Worm (Caenorhabditis elegans) whole organism, midembryonic: ENCODE results near the gene F32D8.2.
A peak's percentile ranks its signal among the peaks of the same experiment; 100 is the strongest.

ENCODE experiments used
- T22C8.4 ChIP-seq: fragments of 200-800 bp; sonication (Bioruptor generic); IDR thresholded peaks from 2 replicates; pipeline ENCODE4 v1.3.6; 2022; ENCODE audit warnings: missing genetic modification characterization, missing compliant biosample characterization
- cog-1 ChIP-seq: sonication (generic microtip); optimal IDR thresholded peaks from 2 replicates; lab custom pipeline; 2016; ENCODE audit warnings: missing genetic modification characterization, missing compliant biosample characterization
- flt-1 ChIP-seq: fragments of 200-800 bp; sonication (Bioruptor generic); IDR thresholded peaks from 2 replicates; pipeline ENCODE4 v1.3.6; 2022; ENCODE audit warnings: missing genetic modification characterization, missing compliant biosample characterization
- klf-2 ChIP-seq: fragments of 200-800 bp; sonication (Bioruptor generic); conservative IDR thresholded peaks from 2 replicates; pipeline ENCODE4 v1.3.6; 2022; ENCODE audit warnings: missing genetic modification reagents, missing genetic modification characterization, missing compliant biosample characterization
- med-1 ChIP-seq: sonication (generic microtip); optimal IDR thresholded peaks from 2 replicates; lab custom pipeline; 2017; ENCODE audit warnings: missing genetic modification characterization, mild to moderate bottlenecking, missing compliant biosample characterization, antibody characterized with exemption, missing genetic modification reagents; ENCODE audit not compliant: insufficient read depth
- ref-1 ChIP-seq: fragments of 200-800 bp; sonication (Bioruptor generic); conservative IDR thresholded peaks from 2 replicates; pipeline ENCODE4 v1.3.6; 2022; ENCODE audit warnings: missing genetic modification reagents, missing genetic modification characterization, missing compliant biosample characterization
- tab-1 ChIP-seq: fragments of 200-800 bp; sonication (Bioruptor generic); IDR thresholded peaks from 2 replicates; pipeline ENCODE4 v1.3.6; 2022; ENCODE audit warnings: missing genetic modification characterization, missing compliant biosample characterization
- ztf-23 ChIP-seq: fragments of 200-800 bp; sonication (Bioruptor generic); IDR thresholded peaks from 2 replicates; pipeline ENCODE4 v1.3.6; 2022; ENCODE audit warnings: missing genetic modification reagents, missing genetic modification characterization, missing compliant biosample characterization
- ztf-29 ChIP-seq: fragments of 200-800 bp; sonication (Bioruptor generic); IDR thresholded peaks from 2 replicates; pipeline ENCODE4 v1.3.6; 2022; ENCODE audit warnings: missing genetic modification reagents, missing genetic modification characterization, missing compliant biosample characterization

The F32D8.2 gene

ce11 chrV:10883478-10883877, at the start of gene F32D8.2:
F32D8.2 (plus strand) TSS chrV:10883778.
- TF ChIP-seq tab-1 (GFP tag; lab: Robert Waterston, UW) (no peak), ztf-29 (GFP tag; lab: Robert Waterston, UW) (no peak)

ce11 chrV:10834682-10835219, 48.8 kb upstream of the F32D8.2 start:
- TF ChIP-seq med-1 (no peak), klf-2 (GFP tag; lab: Robert Waterston, UW) (no peak), ref-1 (GFP tag; lab: Robert Waterston, UW) (no peak), T22C8.4 (GFP tag; lab: Robert Waterston, UW) (no peak), ztf-23 (no peak), tab-1 (GFP tag; lab: Robert Waterston, UW) (no peak), flt-1 (GFP tag; lab: Robert Waterston, UW) (no peak), ztf-29 (GFP tag; lab: Robert Waterston, UW) (no peak), cog-1 (tag; lab: Kevin White, UChicago) (no peak)

ce11 chrV:10838204-10838603, 45.4 kb upstream of the F32D8.2 start:
- TF ChIP-seq klf-2 (GFP tag; lab: Robert Waterston, UW), result no peak
- no peak for TF ChIP-seq flt-1 (GFP tag; lab: Robert Waterston, UW)
- TF ChIP-seq T22C8.4 (GFP tag; lab: Robert Waterston, UW), result no peak
- no peak for TF ChIP-seq med-1
- no peak for TF ChIP-seq ref-1 (GFP tag; lab: Robert Waterston, UW)
- TF ChIP-seq ztf-29 (GFP tag; lab: Robert Waterston, UW), result no peak
- TF ChIP-seq ztf-23, result no peak
- no peak for TF ChIP-seq cog-1 (tag; lab: Kevin White, UChicago)
- no peak for TF ChIP-seq tab-1 (GFP tag; lab: Robert Waterston, UW)

- TF ChIP-seq ref-1 (GFP tag; lab: Robert Waterston, UW), result no peak
- TF ChIP-seq klf-2 (GFP tag; lab: Robert Waterston, UW), result no peak
- TF ChIP-seq cog-1 (tag; lab: Kevin White, UChicago), result no peak
- no peak for TF ChIP-seq tab-1 (GFP tag; lab: Robert Waterston, UW)
- no peak for TF ChIP-seq med-1
- no peak for TF ChIP-seq flt-1 (GFP tag; lab: Robert Waterston, UW)
- no peak for TF ChIP-seq T22C8.4 (GFP tag; lab: Robert Waterston, UW)
- no peak for TF ChIP-seq ztf-23
- no peak for TF ChIP-seq ztf-29 (GFP tag; lab: Robert Waterston, UW)
Measured at ce11 chrV:10839398-10839797, 44.2 kb upstream of the F32D8.2 start.

ce11 chrV:10846893-10847292, 36.7 kb upstream of the F32D8.2 start, which contains the start of gene C29A12.6:
C29A12.6 (plus strand) TSS chrV:10847193.
- TF ChIP-seq med-1, result no peak
- TF ChIP-seq ztf-29 (GFP tag; lab: Robert Waterston, UW), result no peak
- no peak for TF ChIP-seq cog-1 (tag; lab: Kevin White, UChicago)
- no peak for TF ChIP-seq ref-1 (GFP tag; lab: Robert Waterston, UW)
- TF ChIP-seq T22C8.4 (GFP tag; lab: Robert Waterston, UW), result no peak
- no peak for TF ChIP-seq ztf-23
- no peak for TF ChIP-seq klf-2 (GFP tag; lab: Robert Waterston, UW)
- TF ChIP-seq tab-1 (GFP tag; lab: Robert Waterston, UW), result no peak

- no peak for TF ChIP-seq tab-1 (GFP tag; lab: Robert Waterston, UW)
- no peak for TF ChIP-seq ref-1 (GFP tag; lab: Robert Waterston, UW)
- TF ChIP-seq med-1, result no peak
- no peak for TF ChIP-seq ztf-23
- TF ChIP-seq flt-1 (GFP tag; lab: Robert Waterston, UW), result no peak
- no peak for TF ChIP-seq cog-1 (tag; lab: Kevin White, UChicago)
- TF ChIP-seq klf-2 (GFP tag; lab: Robert Waterston, UW), result no peak
- no peak for TF ChIP-seq ztf-29 (GFP tag; lab: Robert Waterston, UW)
- TF ChIP-seq T22C8.4 (GFP tag; lab: Robert Waterston, UW), result no peak
Measured at ce11 chrV:10854197-10854596, 29.4 kb upstream of the F32D8.2 start.

ce11 chrV:10855363-10855762, 28.2 kb upstream of the F32D8.2 start:
- TF ChIP-seq flt-1 (GFP tag; lab: Robert Waterston, UW) (no peak), tab-1 (GFP tag; lab: Robert Waterston, UW) (no peak), cog-1 (tag; lab: Kevin White, UChicago) (no peak), ref-1 (GFP tag; lab: Robert Waterston, UW) (no peak), klf-2 (GFP tag; lab: Robert Waterston, UW) (no peak), ztf-29 (GFP tag; lab: Robert Waterston, UW) (no peak), med-1 (no peak), ztf-23 (no peak), T22C8.4 (GFP tag; lab: Robert Waterston, UW) (no peak)

ce11 chrV:10856901-10857637, 26.5 kb upstream of the F32D8.2 start:
- no peak for TF ChIP-seq T22C8.4 (GFP tag; lab: Robert Waterston, UW)
- no peak for TF ChIP-seq cog-1 (tag; lab: Kevin White, UChicago)
- no peak for TF ChIP-seq ztf-29 (GFP tag; lab: Robert Waterston, UW)
- TF ChIP-seq ref-1 (GFP tag; lab: Robert Waterston, UW), result no peak
- no peak for TF ChIP-seq ztf-23
- no peak for TF ChIP-seq klf-2 (GFP tag; lab: Robert Waterston, UW)
- TF ChIP-seq tab-1 (GFP tag; lab: Robert Waterston, UW), result no peak
- no peak for TF ChIP-seq med-1
- no peak for TF ChIP-seq flt-1 (GFP tag; lab: Robert Waterston, UW)

ce11 chrV:10858340-10858739, 25.2 kb upstream of the F32D8.2 start:
- TF ChIP-seq klf-2 (GFP tag; lab: Robert Waterston, UW), result no peak
- TF ChIP-seq ztf-29 (GFP tag; lab: Robert Waterston, UW), result no peak
- TF ChIP-seq flt-1 (GFP tag; lab: Robert Waterston, UW), result peak; percentile 42; the same call in 1 of the 2 replicates
- TF ChIP-seq ztf-23, result 0 out of 2 replicates have a peak, but pooled peaks have one; percentile 8
- TF ChIP-seq tab-1 (GFP tag; lab: Robert Waterston, UW), result no peak
- TF ChIP-seq T22C8.4 (GFP tag; lab: Robert Waterston, UW), result no peak
- no peak for TF ChIP-seq ref-1 (GFP tag; lab: Robert Waterston, UW)
- no peak for TF ChIP-seq med-1
- no peak for TF ChIP-seq cog-1 (tag; lab: Kevin White, UChicago)
